Worm (Caenorhabditis elegans): ENCODE results near the gene T19H5.7.
A peak's percentile ranks its signal among the peaks of the same experiment; 100 is the strongest.

T19H5.7 gene

ce11 chrII:9500926-9501325 lies 21.0 kb upstream of the T19H5.7 start:
- TF ChIP-seq cebp-1 (GFP tag; IDR thresholded peaks at IDR 0.05): no peak
- TF ChIP-seq cebp-1 (tag; optimal IDR thresholded peaks at IDR 0.05): peak; percentile 69
- no peak for TF ChIP-seq snpc-1.1 (tag; optimal IDR thresholded peaks at IDR 0.05; ENCODE audit: insufficient read depth)
- TF ChIP-seq nhr-90 (tag; optimal IDR thresholded peaks at IDR 0.05): peak; percentile 43
- peak; percentile 45 for TF ChIP-seq chd-7 (tag; optimal IDR thresholded peaks at IDR 0.05)
- peak; percentile 59 for TF ChIP-seq B0336.3 (GFP tag; IDR thresholded peaks at IDR 0.05)
- TF ChIP-seq lin-40 (tag; optimal IDR thresholded peaks at IDR 0.05): peak; percentile 24
- TF ChIP-seq tbp1 (GFP tag; optimal IDR thresholded peaks at IDR 0.05): peak; percentile 23
- TF ChIP-seq pbrm-1 (GFP tag; IDR thresholded peaks at IDR 0.05): 0 out of 2 replicates have a peak, but pooled peaks have one; percentile 23
- TF ChIP-seq hmg-20 (GFP tag; IDR thresholded peaks at IDR 0.05): 0 out of 2 replicates have a peak, but pooled peaks have one; percentile 22
- peak; percentile 78 for TF ChIP-seq pha-4 (tag; optimal IDR thresholded peaks at IDR 0.05)
- TF ChIP-seq ztf-6 (GFP tag; IDR thresholded peaks at IDR 0.05): no peak
- no peak for TF ChIP-seq ztf-26 (tag; optimal IDR thresholded peaks at IDR 0.05)
- TF ChIP-seq madf-10 (tag; optimal IDR thresholded peaks at IDR 0.05): peak; percentile 47
- peak; percentile 69; the same call in 1 of the 2 replicates for TF ChIP-seq Y95B8A.8 (GFP tag; IDR thresholded peaks at IDR 0.05)
- TF ChIP-seq let-607 (tag; optimal IDR thresholded peaks at IDR 0.05): peak in 1 of 2 experiments; percentile 68
- 0 out of 2 replicates have a peak, but pooled peaks have one; percentile 14 for TF ChIP-seq Y56A3A.18 (GFP tag; IDR thresholded peaks at IDR 0.05)
- TF ChIP-seq atf-7 (tag; optimal IDR thresholded peaks at IDR 0.05): peak; percentile 84
- no peak for TF ChIP-seq B0019.2 (GFP tag; conservative IDR thresholded peaks at IDR 0.05)
- peak; percentile 56 for TF ChIP-seq ztf-22 (GFP tag; optimal IDR thresholded peaks at IDR 0.05)
- TF ChIP-seq ets-4 (GFP tag; optimal IDR thresholded peaks at IDR 0.05): peak; percentile 59
- TF ChIP-seq snpc-4 (GFP tag; optimal IDR thresholded peaks at IDR 0.05): no peak
- TF ChIP-seq snpc-4 (tag; optimal IDR thresholded peaks at IDR 0.05): no peak
- no peak for TF ChIP-seq ZK185.1 (tag; optimal IDR thresholded peaks at IDR 0.05; ENCODE audit: poor library complexity, severe bottlenecking)
- no peak for TF ChIP-seq hrde-1 (tag; optimal IDR thresholded peaks at IDR 0.05; ENCODE audit: borderline replicate concordance)
- TF ChIP-seq let-526 (GFP tag; IDR thresholded peaks at IDR 0.05): peak; percentile 54; the same call in 1 of the 2 replicates
- TF ChIP-seq nhr-80 (tag; optimal IDR thresholded peaks at IDR 0.05): peak; percentile 95
- TF ChIP-seq egl-44 (GFP tag; IDR thresholded peaks at IDR 0.05): 0 out of 2 replicates have a peak, but pooled peaks have one; percentile 19

- TF ChIP-seq atf-7 (tag; optimal IDR thresholded peaks at IDR 0.05) (peak; percentile 90), cebp-1 (GFP tag; IDR thresholded peaks at IDR 0.05) (no peak), cebp-1 (tag; optimal IDR thresholded peaks at IDR 0.05) (peak; percentile 11), ccch-3 (GFP tag; optimal IDR thresholded peaks at IDR 0.05) (no peak), tbp1 (GFP tag; optimal IDR thresholded peaks at IDR 0.05) (peak; percentile 1), ztf-18 (tag; optimal IDR thresholded peaks at IDR 0.05) (no peak), nhr-80 (tag; optimal IDR thresholded peaks at IDR 0.05) (peak; percentile 63)
Measured at ce11 chrII:9498589-9498988, 18.7 kb upstream of the T19H5.7 start.

- TF ChIP-seq ZK185.1 (tag; optimal IDR thresholded peaks at IDR 0.05; ENCODE audit: poor library complexity, severe bottlenecking): no peak
- TF ChIP-seq ama-1 (optimal IDR thresholded peaks at IDR 0.05): no peak
- no peak for TF ChIP-seq ama-1 (GFP tag; optimal IDR thresholded peaks at IDR 0.05)
- no peak for TF ChIP-seq Y79H2A.3 (GFP tag; conservative IDR thresholded peaks at IDR 0.05)
- no peak for TF ChIP-seq repo-1 (tag; optimal IDR thresholded peaks at IDR 0.05)
- peak; percentile 18 for TF ChIP-seq somi-1 (GFP tag; optimal IDR thresholded peaks at IDR 0.05)
- no peak for TF ChIP-seq let-526 (GFP tag; IDR thresholded peaks at IDR 0.05)
- TF ChIP-seq sdz-38 (tag; optimal IDR thresholded peaks at IDR 0.05): no peak
- TF ChIP-seq F37B4.10 (GFP tag; IDR thresholded peaks at IDR 0.05): no peak
- TF ChIP-seq ets-4 (GFP tag; optimal IDR thresholded peaks at IDR 0.05): no peak
- TF ChIP-seq cebp-1 (GFP tag; IDR thresholded peaks at IDR 0.05): peak; percentile 69; the same call in 1 of the 2 replicates
- peak; percentile 95 for TF ChIP-seq cebp-1 (tag; optimal IDR thresholded peaks at IDR 0.05)
- TF ChIP-seq snpc-1.3 (tag; optimal IDR thresholded peaks at IDR 0.05; ENCODE audit: insufficient read depth): no peak
- TF ChIP-seq dox-1 (GFP tag; IDR thresholded peaks at IDR 0.05): 0 out of 2 replicates have a peak, but pooled peaks have one; percentile 26
- TF ChIP-seq bed-2 (GFP tag; IDR thresholded peaks at IDR 0.05): no peak
- TF ChIP-seq zim-3 (tag; optimal IDR thresholded peaks at IDR 0.05): no peak
Measured at ce11 chrII:9497309-9497708, 17.4 kb upstream of the T19H5.7 start.
